Fruit fly (Drosophila melanogaster) Kc167 (cell line): ENCODE results near the gene htt.

Experiments
- Myc ChIP-seq: fragments of >200 bp; optimal IDR thresholded peaks from 2 replicates; lab custom pipeline; 2017; ENCODE audit warnings: missing external identifiers
- Sin3A ChIP-seq: fragments of >200 bp; optimal IDR thresholded peaks from 2 replicates; lab custom pipeline; 2018; ENCODE audit warnings: missing external identifiers
- h ChIP-seq: fragments of >200 bp; optimal IDR thresholded peaks from 3 replicates; lab custom pipeline; 2018; ENCODE audit warnings: missing external identifiers
- insv ChIP-seq: fragments of >200 bp; optimal IDR thresholded peaks from 3 replicates; lab custom pipeline; 2018; ENCODE audit warnings: missing external identifiers
- psq ChIP-seq: fragments of >200 bp; optimal IDR thresholded peaks from 2 replicates; lab custom pipeline; 2017; ENCODE audit warnings: missing external identifiers
- ttk ChIP-seq: sonication (Bioruptor generic); optimal IDR thresholded peaks from 2 replicates; lab custom pipeline; 2017; ENCODE audit warnings: missing external identifiers

htt gene

DNA sequence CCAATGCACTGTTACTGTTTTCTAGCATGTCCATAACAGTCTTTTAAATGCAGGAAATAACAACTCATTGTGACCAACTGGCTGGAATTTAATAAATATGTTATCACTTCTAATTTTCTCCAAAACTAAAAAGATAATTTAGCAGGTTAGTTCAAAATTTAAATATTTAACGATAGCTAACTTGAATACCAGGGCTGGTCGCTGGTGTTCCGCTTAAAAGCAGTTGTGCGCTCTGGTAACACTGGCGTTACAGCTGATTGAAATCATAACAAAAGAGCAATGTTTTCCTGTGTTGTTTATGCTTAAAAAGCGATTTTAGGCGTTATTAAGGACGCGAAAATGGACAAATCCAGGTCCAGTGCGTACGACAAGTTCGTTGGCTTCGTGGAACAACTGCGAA, at the start of gene htt:
Gene htt (plus strand): TSS at position 250 of the 400 bp plus-strand sequence.
- TF ChIP-seq insv (lab: Kevin White, UChicago) (no peak), ttk (no peak), h (no peak), Sin3A (lab: Kevin White, UChicago) (no peak), Myc (no peak), psq (lab: Kevin White, UChicago) (no peak)

DNA sequence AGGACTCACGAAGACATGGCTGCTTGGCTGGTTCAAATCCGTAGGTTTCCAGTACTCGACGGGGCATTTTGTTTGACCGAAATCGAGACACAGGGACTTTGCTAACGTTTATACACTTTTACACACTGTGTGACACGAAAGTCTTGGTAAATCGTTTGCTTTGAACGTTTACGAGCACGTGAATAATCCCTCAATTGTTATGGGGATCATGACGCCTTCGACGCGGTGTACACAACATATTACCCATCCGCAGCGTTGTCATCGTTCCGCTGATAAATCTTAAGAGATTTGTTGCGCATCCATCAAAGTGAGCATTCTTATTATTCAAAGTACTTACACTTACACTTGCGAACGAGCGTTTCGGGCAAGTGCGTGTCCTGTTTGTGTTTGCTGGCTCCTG, 45.7 kb upstream of the htt start, which contains the start of gene CG31050:
Gene CG31050 (minus strand): TSS at position 101 of the 400 bp plus-strand sequence.
- TF ChIP-seq ttk, result no peak
- no peak for TF ChIP-seq Sin3A (lab: Kevin White, UChicago)
- TF ChIP-seq insv (lab: Kevin White, UChicago), result no peak
- TF ChIP-seq Myc, result no peak
- TF ChIP-seq h, result no peak
- TF ChIP-seq psq (lab: Kevin White, UChicago), result no peak

dm6 chr3R:28654596-28654995, 41.4 kb upstream of the htt start:
- TF ChIP-seq insv (lab: Kevin White, UChicago), result no peak
- TF ChIP-seq h, result no peak
- no peak for TF ChIP-seq Myc
- no peak for TF ChIP-seq psq (lab: Kevin White, UChicago)
- TF ChIP-seq ttk, result no peak
- TF ChIP-seq Sin3A (lab: Kevin White, UChicago), result no peak

dm6 chr3R:28656127-28656715, 39.8 kb upstream of the htt start:
- TF ChIP-seq h (no peak), insv (lab: Kevin White, UChicago) (no peak), psq (lab: Kevin White, UChicago) (no peak)

- no peak for TF ChIP-seq Sin3A (lab: Kevin White, UChicago)
- no peak for TF ChIP-seq ttk
- TF ChIP-seq h, result no peak
- no peak for TF ChIP-seq psq (lab: Kevin White, UChicago)
- TF ChIP-seq insv (lab: Kevin White, UChicago), result no peak
- no peak for TF ChIP-seq Myc
Measured at dm6 chr3R:28662956-28663355, 33.1 kb upstream of the htt start.

dm6 chr3R:28668854-28669253, 27.2 kb upstream of the htt start, which contains the start of gene CG33346:
TSS of gene CG33346 (plus strand) at chr3R:28669233.
- TF ChIP-seq psq (lab: Kevin White, UChicago) (no peak), h (no peak), Myc (no peak), insv (lab: Kevin White, UChicago) (no peak), Sin3A (lab: Kevin White, UChicago) (no peak), ttk (no peak)

DNA sequence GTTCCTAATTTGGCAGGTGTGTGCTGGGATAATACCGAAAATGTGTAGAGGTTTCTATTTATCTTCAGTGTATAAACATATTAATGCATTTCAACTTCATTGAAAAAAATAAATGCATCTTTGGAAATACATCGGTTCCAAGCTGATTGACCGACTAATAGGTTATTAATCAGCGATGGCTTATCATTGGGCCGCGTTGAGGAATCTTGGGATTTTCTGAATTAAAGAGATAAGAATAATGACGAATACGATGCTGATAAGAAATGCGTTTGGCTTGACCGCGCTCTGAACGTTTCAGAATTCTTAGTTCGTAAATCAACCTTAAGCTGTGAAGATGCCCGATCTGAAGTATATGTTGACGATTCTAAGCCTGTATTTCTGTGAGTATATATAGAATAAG, 25.6 kb upstream of the htt start, which contains the start of gene Sid:
Gene Sid (plus strand): TSS at position 301 of the 400 bp plus-strand sequence.
- no peak for TF ChIP-seq insv (lab: Kevin White, UChicago)
- no peak for TF ChIP-seq psq (lab: Kevin White, UChicago)
- no peak for TF ChIP-seq Sin3A (lab: Kevin White, UChicago)
- TF ChIP-seq Myc, result no peak
- no peak for TF ChIP-seq h
- TF ChIP-seq ttk, result no peak

dm6 chr3R:28672134-28672533, 23.9 kb upstream of the htt start:
- TF ChIP-seq insv (lab: Kevin White, UChicago), result no peak
- TF ChIP-seq psq (lab: Kevin White, UChicago), result no peak
- TF ChIP-seq ttk, result no peak

DNA sequence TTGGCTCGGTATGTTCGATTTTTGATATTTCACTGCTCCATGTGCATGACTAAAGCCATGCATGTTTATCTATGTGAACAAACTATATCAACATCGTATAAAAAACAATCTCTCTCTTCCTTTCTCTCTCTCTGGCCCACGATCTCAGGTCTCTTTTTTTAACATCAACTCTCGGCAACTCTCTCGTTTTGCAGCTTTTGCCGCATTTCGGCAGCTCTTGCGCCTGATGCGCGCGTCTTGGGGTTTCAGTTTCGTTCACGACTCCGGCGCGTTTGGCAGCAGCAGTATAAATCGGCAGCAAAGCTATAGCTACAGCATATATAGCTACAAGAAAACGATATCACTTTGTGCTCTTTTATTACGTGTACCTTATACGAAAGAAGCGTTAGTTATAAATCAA, 21.3 kb upstream of the htt start, which contains the start of gene snu:
Gene snu (plus strand): TSS at position 254 of the 400 bp plus-strand sequence.
- no peak for TF ChIP-seq insv (lab: Kevin White, UChicago)
- TF ChIP-seq Myc, result no peak
- no peak for TF ChIP-seq h
- no peak for TF ChIP-seq Sin3A (lab: Kevin White, UChicago)
- TF ChIP-seq psq (lab: Kevin White, UChicago), result no peak
- no peak for TF ChIP-seq ttk

- no peak for TF ChIP-seq insv (lab: Kevin White, UChicago)
- TF ChIP-seq ttk, result no peak
- TF ChIP-seq h, result no peak
- no peak for TF ChIP-seq Sin3A (lab: Kevin White, UChicago)
- no peak for TF ChIP-seq Myc
- no peak for TF ChIP-seq psq (lab: Kevin White, UChicago)
Measured at dm6 chr3R:28676870-28677526, 19.0 kb upstream of the htt start.

dm6 chr3R:28677527-28678134, 18.4 kb upstream of the htt start:
- TF ChIP-seq psq (lab: Kevin White, UChicago) (no peak), insv (lab: Kevin White, UChicago) (no peak), Myc (no peak), ttk (no peak), h (no peak), Sin3A (lab: Kevin White, UChicago) (no peak)

DNA sequence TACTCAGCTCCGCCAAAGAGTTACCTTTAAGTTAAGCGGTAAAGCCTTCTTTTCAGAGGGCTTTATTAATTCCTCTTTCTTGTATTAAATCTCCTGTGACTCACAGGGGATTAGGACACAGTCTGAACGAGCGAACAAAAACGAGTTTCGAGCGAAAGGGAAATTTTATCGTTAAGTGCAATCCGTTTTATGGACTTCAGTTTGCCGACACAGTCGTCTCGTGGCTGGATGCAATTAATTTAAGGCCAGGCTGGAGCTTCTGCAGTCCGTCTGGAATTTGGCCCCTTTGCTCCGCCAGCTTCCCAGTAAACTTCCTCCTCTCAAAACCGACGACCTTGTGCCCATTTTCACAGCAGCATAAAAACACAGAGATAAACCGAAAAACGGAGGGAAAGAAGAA, 16.5 kb upstream of the htt start:
- TF ChIP-seq Sin3A (lab: Kevin White, UChicago) (no peak), insv (lab: Kevin White, UChicago) (no peak), ttk (no peak), h (no peak), Myc (no peak), psq (lab: Kevin White, UChicago) (no peak)
